Worm (Caenorhabditis elegans) whole organism, young adult: ENCODE data around the gene hsp-43.
A peak's percentile ranks its signal among the peaks of the same experiment; 100 is the strongest.

ENCODE experiments used
- F49E8.2 ChIP-seq: sonication (generic microtip); optimal IDR thresholded peaks from 3 replicates; lab custom pipeline; 2017; ENCODE audit warnings: missing genetic modification characterization, mild to moderate bottlenecking, missing compliant biosample characterization, antibody characterized with exemption, moderate library complexity; ENCODE audit not compliant: insufficient read depth
- F57C9.4 ChIP-seq: sonication (generic microtip); optimal IDR thresholded peaks from 2 replicates; lab custom pipeline; 2017; ENCODE audit warnings: mild to moderate bottlenecking, missing genetic modification characterization, missing compliant biosample characterization
- attf-6 ChIP-seq: fragments of 200-800 bp; sonication (Bioruptor generic); IDR thresholded peaks from 2 replicates; pipeline ENCODE4 v1.3.6; 2022; ENCODE audit warnings: missing genetic modification reagents, missing genetic modification characterization, missing compliant biosample characterization
- bed-1 ChIP-seq: fragments of 200-800 bp; sonication (Bioruptor generic); IDR thresholded peaks from 2 replicates; pipeline ENCODE4 v1.3.6; 2022; ENCODE audit warnings: missing genetic modification reagents, missing genetic modification characterization, missing compliant biosample characterization
- hrde-1 ChIP-seq: sonication (generic microtip); optimal IDR thresholded peaks from 2 replicates; lab custom pipeline; 2016; ENCODE audit warnings: missing genetic modification characterization, mild to moderate bottlenecking, missing compliant biosample characterization, moderate library complexity, missing genotype, missing genetic modification reagents, borderline replicate concordance
- lag-1 ChIP-seq: fragments of 200-800 bp; sonication (Bioruptor generic); IDR thresholded peaks from 2 replicates; pipeline ENCODE4 v1.3.6; 2022; ENCODE audit warnings: missing genetic modification reagents, missing genetic modification characterization, missing compliant biosample characterization
- lin-35 ChIP-seq, 3 experiments: fragments of 150-350 bp in 2 of 3; sonication (generic microtip) in 1 of 3; optimal IDR thresholded peaks; 2 replicates each; lab custom pipeline; 2014 to 2018; ENCODE audit warnings: missing biosample characterization in 3 of 3, missing genetic modification characterization in 3 of 3, missing genetic modification reagents in 3 of 3
- nfyb-1 ChIP-seq: fragments of 200-800 bp; sonication (Bioruptor generic); IDR thresholded peaks from 2 replicates; pipeline ENCODE4 v1.3.6; 2022; ENCODE audit warnings: missing genetic modification reagents, missing genetic modification characterization, missing compliant biosample characterization
- snpc-1.1 ChIP-seq: sonication (generic microtip); optimal IDR thresholded peaks from 2 replicates; lab custom pipeline; 2017; ENCODE audit warnings: missing genetic modification characterization, mild to moderate bottlenecking, missing compliant biosample characterization, antibody characterized with exemption, moderate library complexity, missing genotype, missing genetic modification reagents; ENCODE audit not compliant: insufficient read depth
- snpc-3.4 ChIP-seq: sonication (generic microtip); optimal IDR thresholded peaks from 2 replicates; lab custom pipeline; 2017; ENCODE audit warnings: missing genetic modification characterization, mild to moderate bottlenecking, missing compliant biosample characterization, antibody characterized with exemption, moderate library complexity, missing genotype, missing genetic modification reagents

DNA sequence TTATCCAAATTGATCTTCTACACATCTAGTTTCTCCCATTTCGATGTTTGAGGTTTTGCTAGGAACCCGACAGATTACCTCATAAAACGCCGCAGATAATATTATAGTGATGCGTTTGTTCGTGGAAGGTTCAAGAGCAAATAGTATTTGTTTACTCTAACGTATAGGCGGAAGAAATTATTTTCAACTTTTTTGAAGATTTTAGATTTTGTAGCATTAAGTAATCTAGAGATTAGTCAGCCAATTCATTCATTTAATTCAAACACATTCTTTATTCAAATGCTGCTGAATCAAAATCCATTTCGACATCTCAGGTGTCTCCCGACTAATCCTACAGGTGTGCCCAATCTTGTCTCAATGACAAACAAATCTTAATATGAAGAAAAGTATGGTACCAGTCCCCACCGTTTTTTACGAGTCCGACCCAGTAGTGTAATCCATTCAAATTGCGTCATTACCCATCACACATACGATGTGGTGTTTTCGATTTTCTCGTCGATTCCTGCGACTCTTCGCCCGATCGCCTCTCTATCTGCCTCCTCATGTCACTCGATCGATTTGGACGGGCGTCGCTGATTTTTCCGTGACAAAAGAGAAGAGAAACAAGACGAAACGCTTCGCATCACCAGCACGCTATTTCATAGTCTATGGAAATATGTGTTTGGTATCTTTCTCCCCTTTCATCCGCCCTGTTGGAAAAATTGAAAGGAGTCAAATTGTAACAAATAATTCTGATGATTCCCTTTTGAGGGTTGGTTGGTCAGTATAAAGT, 18.7 kb upstream of the hsp-43 start:
- TF ChIP-seq snpc-3.4 (tag; lab: Kevin White, UChicago): no peak
- TF ChIP-seq F57C9.4: peak; percentile 32
- no peak for TF ChIP-seq hrde-1 (tag; lab: Kevin White, UChicago)
- peak in 1 of 3 experiments; percentile 32 for TF ChIP-seq lin-35 (GFP tag; optimal IDR thresholded peaks at IDR 0.05; lab: Kevin White, UChicago)
- TF ChIP-seq bed-1 (GFP tag; lab: Robert Waterston, UW): no peak
- TF ChIP-seq nfyb-1 (GFP tag; lab: Robert Waterston, UW): no peak; the same call in none of the 2 replicates
- no peak for TF ChIP-seq F49E8.2 (tag; lab: Kevin White, UChicago)
- no peak for TF ChIP-seq snpc-1.1
- TF ChIP-seq attf-6: peak; percentile 50; the same call in 1 of the 2 replicates
- no peak for TF ChIP-seq lag-1
